ENCODE assay signal across 2 worm cellular contexts in the genomic region with DNA sequence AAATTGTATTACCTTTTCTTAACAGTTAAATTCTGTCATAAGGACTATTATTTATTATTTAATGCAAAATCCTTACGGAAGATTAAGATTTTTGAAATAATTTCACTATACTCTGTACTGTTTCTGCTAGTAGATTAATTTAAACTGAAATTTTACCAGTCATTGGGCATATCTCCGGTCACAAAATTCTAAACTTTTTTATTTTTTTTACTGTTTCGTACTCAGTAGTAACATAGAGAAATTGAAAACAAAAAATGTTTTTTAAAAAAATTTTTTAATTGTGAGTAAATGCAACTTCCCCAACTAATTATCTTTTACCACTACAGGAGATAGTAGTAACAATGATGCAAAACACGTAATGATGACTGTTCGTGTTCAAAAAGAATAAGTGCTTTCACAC.
TF ChIP-seq lines count a peak whose summit lies in the region.

No protein-coding gene starts in this region.

TF ChIP-seq in whole organism, L4 larva, 104 proteins besides CTCF, POLR2A, EP300 and RAD21:
- TF ChIP-seq snpc-1.2 (GFP tag; IDR thresholded peaks at IDR 0.05; lab: Robert Waterston, UW) (peak; percentile 74), ama-1 (optimal IDR thresholded peaks at IDR 0.05; lab: Kevin White, UChicago) (no peak)

TF ChIP-seq in whole organism, young adult, 124 proteins besides CTCF, POLR2A, EP300 and RAD21:
- TF ChIP-seq attf-6 (GFP tag; IDR thresholded peaks at IDR 0.05; lab: Robert Waterston, UW) (peak; percentile 58; the same call in 1 of the 2 replicates), snpc-4 (GFP tag; optimal IDR thresholded peaks at IDR 0.05; lab: Kevin White, UChicago) (no peak), snpc-4 (tag; optimal IDR thresholded peaks at IDR 0.05; lab: Kevin White, UChicago) (peak in 1 of 4 experiments; percentile 12), ztf-6 (GFP tag; IDR thresholded peaks at IDR 0.05; lab: Robert Waterston, UW) (no peak)
